Fruit fly (Drosophila melanogaster) whole organism, embryonic: Measurements from ENCODE around the gene Mdh2.

Experiments
- Ada2b ChIP-seq: fragments of 200-800 bp; sonication (Bioruptor generic); IDR thresholded peaks from 2 replicates; pipeline ENCODE4 v1.3.6; 2022; ENCODE audit warnings: missing biosample characterization, missing genetic modification characterization
- Bdp1 ChIP-seq: fragments of 200-800 bp; sonication (Bioruptor generic); optimal IDR thresholded peaks from 3 replicates; lab custom pipeline; 2016; ENCODE audit warnings: missing biosample characterization, missing genetic modification characterization
- CG10321 ChIP-seq: fragments of 200-800 bp; sonication (Bioruptor generic); IDR thresholded peaks from 2 replicates; pipeline ENCODE4 v1.3.6; 2022; ENCODE audit warnings: missing biosample characterization, missing genetic modification characterization
- CG10366 ChIP-seq: fragments of 200-800 bp; sonication (Bioruptor generic); IDR thresholded peaks from 2 replicates; pipeline ENCODE4 v1.3.6; 2022; ENCODE audit warnings: missing biosample characterization, missing genetic modification characterization
- CG11456 ChIP-seq: fragments of 200-800 bp; sonication (Bioruptor generic); IDR thresholded peaks from 3 replicates; pipeline ENCODE4 v1.3.6; 2022; ENCODE audit warnings: missing biosample characterization, missing genetic modification characterization
- CG11695 ChIP-seq: fragments of 200-800 bp; sonication (Bioruptor generic); IDR thresholded peaks from 3 replicates; pipeline ENCODE4 v1.3.6; 2022; ENCODE audit warnings: missing biosample characterization, missing genetic modification characterization
- CG12104 ChIP-seq: fragments of 200-800 bp; sonication (Bioruptor generic); optimal IDR thresholded peaks from 3 replicates; lab custom pipeline; 2016; ENCODE audit warnings: missing biosample characterization, missing genetic modification characterization
- CG12769 ChIP-seq: fragments of 200-800 bp; sonication (Bioruptor generic); optimal IDR thresholded peaks from 2 replicates; lab custom pipeline; 2019; ENCODE audit warnings: missing biosample characterization, mild to moderate bottlenecking, missing genetic modification characterization, moderate library complexity
- CG13287 ChIP-seq: fragments of 200-800 bp; sonication (Bioruptor generic); IDR thresholded peaks from 2 replicates; pipeline ENCODE4 v1.3.6; 2022; ENCODE audit warnings: missing biosample characterization, missing genetic modification characterization; ENCODE audit not compliant: partially characterized antibody
- CG14050 ChIP-seq: fragments of 200-800 bp; sonication (Bioruptor generic); IDR thresholded peaks from 3 replicates; pipeline ENCODE4 v1.3.6; 2022; ENCODE audit warnings: missing biosample characterization, missing genetic modification characterization
- CG14965 ChIP-seq: fragments of 200-800 bp; sonication (Bioruptor generic); optimal IDR thresholded peaks from 2 replicates; lab custom pipeline; 2016; ENCODE audit warnings: missing biosample characterization, missing genetic modification characterization, borderline replicate concordance
- CG17328 ChIP-seq: fragments of 200-800 bp; sonication (Bioruptor generic); IDR thresholded peaks from 2 replicates; pipeline ENCODE4 v1.3.6; 2022; ENCODE audit warnings: missing biosample characterization, missing genetic modification characterization
- CG17385 ChIP-seq: fragments of 200-800 bp; sonication (Bioruptor generic); optimal IDR thresholded peaks from 3 replicates; lab custom pipeline; 2018; ENCODE audit warnings: missing biosample characterization, mild to moderate bottlenecking, missing genetic modification characterization
- CG17612 ChIP-seq: fragments of 200-800 bp; sonication (Bioruptor generic); IDR thresholded peaks from 2 replicates; pipeline ENCODE4 v1.3.6; 2022; ENCODE audit warnings: missing biosample characterization, missing genetic modification characterization
- CG30020 ChIP-seq: fragments of 200-800 bp; optimal IDR thresholded peaks from 2 replicates; lab custom pipeline; 2019; ENCODE audit warnings: missing biosample characterization, mild to moderate bottlenecking, missing genetic modification characterization, moderate library complexity
- CG32532 ChIP-seq: fragments of 200-800 bp; sonication (Bioruptor generic); IDR thresholded peaks from 2 replicates; pipeline ENCODE4 v1.3.6; 2022; ENCODE audit warnings: missing biosample characterization, missing genetic modification characterization
- CG32772 ChIP-seq: fragments of 200-800 bp; sonication (Bioruptor generic); IDR thresholded peaks from 2 replicates; pipeline ENCODE4 v1.3.6; 2022; ENCODE audit warnings: missing biosample characterization, missing genetic modification characterization
- CG6765 ChIP-seq: fragments of 200-800 bp; sonication (Bioruptor generic); optimal IDR thresholded peaks from 3 replicates; lab custom pipeline; 2017; ENCODE audit warnings: missing biosample characterization, mild to moderate bottlenecking, missing genetic modification characterization
- CG6791 ChIP-seq: fragments of 200-800 bp; sonication (Bioruptor generic); IDR thresholded peaks from 3 replicates; pipeline ENCODE4 v1.3.6; 2022; ENCODE audit warnings: missing biosample characterization, missing genetic modification characterization; ENCODE audit not compliant: partially characterized antibody
- CG7745 ChIP-seq: fragments of 200-800 bp; sonication (Bioruptor generic); optimal IDR thresholded peaks from 2 replicates; lab custom pipeline; 2018; ENCODE audit warnings: missing biosample characterization, mild to moderate bottlenecking, missing genetic modification characterization, moderate library complexity
- CG7786 ChIP-seq: fragments of 200-800 bp; sonication (Bioruptor generic); optimal IDR thresholded peaks from 2 replicates; lab custom pipeline; 2016; ENCODE audit warnings: missing biosample characterization, missing genetic modification characterization
- Chrac-16 ChIP-seq: fragments of 200-800 bp; sonication (Bioruptor generic); optimal IDR thresholded peaks from 3 replicates; lab custom pipeline; 2016; ENCODE audit warnings: missing biosample characterization, missing genetic modification characterization
- CkIIα-i1 ChIP-seq: fragments of 200-800 bp; sonication (Bioruptor generic); IDR thresholded peaks from 2 replicates; pipeline ENCODE4 v1.3.6; 2022; ENCODE audit warnings: missing biosample characterization, missing genetic modification characterization
- Dip2 ChIP-seq: fragments of 200-800 bp; sonication (Bioruptor generic); IDR thresholded peaks from 2 replicates; pipeline ENCODE4 v1.3.6; 2022; ENCODE audit warnings: missing biosample characterization, missing genetic modification characterization
- Dref ChIP-seq: fragments of 200-800 bp; sonication (Bioruptor generic); IDR thresholded peaks from 2 replicates; pipeline ENCODE4 v1.3.6; 2022; ENCODE audit warnings: missing biosample characterization, missing genetic modification characterization
- Gug ChIP-seq: fragments of 200-800 bp; sonication (Bioruptor generic); IDR thresholded peaks from 4 replicates; pipeline ENCODE4 v1.3.6; 2022; ENCODE audit warnings: missing biosample characterization, missing genetic modification characterization
- H2.0 ChIP-seq: fragments of 200-800 bp; sonication (Bioruptor generic); IDR thresholded peaks from 2 replicates; pipeline ENCODE4 v1.3.6; 2022; ENCODE audit warnings: missing biosample characterization, missing genetic modification characterization
- Kr ChIP-seq: fragments of 200-800 bp; sonication (Bioruptor generic); optimal IDR thresholded peaks from 2 replicates; lab custom pipeline; 2017; ENCODE audit warnings: missing biosample characterization, mild to moderate bottlenecking, missing genetic modification characterization
- Lhr ChIP-seq: fragments of 200-800 bp; sonication (Bioruptor generic); optimal IDR thresholded peaks from 3 replicates; lab custom pipeline; 2017; ENCODE audit warnings: mild to moderate bottlenecking, missing biosample characterization, missing genetic modification reagents, missing genetic modification characterization
- MTF-1 ChIP-seq: fragments of 200-800 bp; sonication (Bioruptor generic); optimal IDR thresholded peaks from 2 replicates; lab custom pipeline; 2018; ENCODE audit warnings: missing biosample characterization, mild to moderate bottlenecking, missing genetic modification characterization, borderline replicate concordance
- Mes4 ChIP-seq: fragments of 200-800 bp; sonication (Bioruptor generic); optimal IDR thresholded peaks from 2 replicates; lab custom pipeline; 2016; ENCODE audit warnings: missing biosample characterization, missing genetic modification characterization
- Myb ChIP-seq: fragments of 200-800 bp; sonication (Bioruptor generic); optimal IDR thresholded peaks from 2 replicates; lab custom pipeline; 2016; ENCODE audit warnings: missing biosample characterization, missing genetic modification characterization
- Nf-YC ChIP-seq: fragments of 200-800 bp; optimal IDR thresholded peaks from 3 replicates; lab custom pipeline; 2019; ENCODE audit warnings: missing biosample characterization, mild to moderate bottlenecking, missing genetic modification characterization, moderate library complexity
- Ravus ChIP-seq: fragments of 200-800 bp; sonication (Bioruptor generic); IDR thresholded peaks from 2 replicates; pipeline ENCODE4 v1.3.6; 2022; ENCODE audit warnings: missing biosample characterization, missing genetic modification characterization
- Vsx1 ChIP-seq: fragments of 200-800 bp; sonication (Bioruptor generic); optimal IDR thresholded peaks from 2 replicates; lab custom pipeline; 2017; ENCODE audit warnings: missing biosample characterization, mild to moderate bottlenecking, missing genetic modification characterization, missing genetic modification reagents
- bcd ChIP-seq: fragments of 200-800 bp; sonication (Bioruptor generic); optimal IDR thresholded peaks from 2 replicates; lab custom pipeline; 2017; ENCODE audit warnings: missing biosample characterization, mild to moderate bottlenecking, missing genetic modification characterization
- cato ChIP-seq: fragments of 200-800 bp; sonication (Bioruptor generic); optimal IDR thresholded peaks from 2 replicates; lab custom pipeline; 2016; ENCODE audit warnings: missing biosample characterization, missing genetic modification characterization, borderline replicate concordance
- disco-r ChIP-seq: fragments of 200-800 bp; sonication (Bioruptor generic); optimal IDR thresholded peaks from 2 replicates; lab custom pipeline; 2016; ENCODE audit warnings: missing biosample characterization, missing genetic modification characterization
- jigr1 ChIP-seq: fragments of 200-800 bp; sonication (Bioruptor generic); IDR thresholded peaks from 3 replicates; pipeline ENCODE4 v1.3.6; 2022; ENCODE audit warnings: missing biosample characterization, missing genetic modification characterization
- jing ChIP-seq: fragments of 200-800 bp; sonication (Bioruptor generic); optimal IDR thresholded peaks from 2 replicates; lab custom pipeline; 2018; ENCODE audit warnings: missing biosample characterization, mild to moderate bottlenecking, missing genetic modification characterization
- klu ChIP-seq: fragments of 200-800 bp; sonication (Bioruptor generic); IDR thresholded peaks from 2 replicates; pipeline ENCODE4 v1.3.6; 2022; ENCODE audit warnings: missing biosample characterization, missing genetic modification characterization
- lola ChIP-seq, 3 experiments: fragments of >200 bp in 2 of 3; fragments of 200-800 bp in 1 of 3; sonication (Bioruptor generic) in 1 of 3; optimal IDR thresholded peaks; 2 replicates each; lab custom pipeline; 2017 to 2019; ENCODE audit warnings: missing biosample characterization in 3 of 3, missing genetic modification characterization in 3 of 3, mild to moderate bottlenecking in 1 of 3, moderate library complexity in 1 of 3
- org-1 ChIP-seq: fragments of 200-800 bp; sonication (Bioruptor generic); optimal IDR thresholded peaks from 2 replicates; lab custom pipeline; 2017; ENCODE audit warnings: missing biosample characterization, missing genetic modification characterization
- otp ChIP-seq: fragments of 200-800 bp; sonication (Bioruptor generic); IDR thresholded peaks from 3 replicates; pipeline ENCODE4, ENCODE4 v1.3.6; 2022; ENCODE audit warnings: missing biosample characterization, missing genetic modification characterization
- pzg ChIP-seq: fragments of 200-800 bp; sonication (Bioruptor generic); optimal IDR thresholded peaks from 3 replicates; lab custom pipeline; 2018; ENCODE audit warnings: missing biosample characterization, mild to moderate bottlenecking, missing genetic modification characterization, moderate library complexity
- run ChIP-seq: fragments of 200-800 bp; sonication (Bioruptor generic); optimal IDR thresholded peaks from 3 replicates; lab custom pipeline; 2018; ENCODE audit warnings: missing biosample characterization, mild to moderate bottlenecking, missing genetic modification characterization
- sc ChIP-seq, 3 experiments: fragments of >200 bp in 2 of 3; fragments of 200-800 bp in 1 of 3; sonication (Bioruptor generic) in 1 of 3; optimal IDR thresholded peaks; 2 replicates in 2 of 3; 3 replicates in 1 of 3; lab custom pipeline; 2017; ENCODE audit warnings: mild to moderate bottlenecking in 1 of 3, missing biosample characterization in 1 of 3, missing genetic modification characterization in 1 of 3, missing genetic modification reagents in 1 of 3
- sim ChIP-seq: fragments of 200-800 bp; sonication (Bioruptor generic); IDR thresholded peaks from 2 replicates; pipeline ENCODE4 v1.3.6; 2022; ENCODE audit warnings: missing biosample characterization, missing genetic modification characterization
- tna ChIP-seq: fragments of 200-800 bp; sonication (Bioruptor generic); IDR thresholded peaks from 2 replicates; pipeline ENCODE4 v1.3.6; 2022; ENCODE audit warnings: missing biosample characterization, missing genetic modification characterization; ENCODE audit not compliant: partially characterized antibody
- twi ChIP-seq: fragments of 200-800 bp; optimal IDR thresholded peaks from 2 replicates; lab custom pipeline; 2019; ENCODE audit warnings: missing biosample characterization, mild to moderate bottlenecking, missing genetic modification characterization, moderate library complexity

Mdh2 gene

dm6 chr3R:18235879-18236278 is 9.7 kb downstream of the Mdh2 start, which contains the start of gene repo (continued):
- TF ChIP-seq sc (optimal IDR thresholded peaks at IDR 0.05; lab: Kevin White, UChicago) = no peak
- TF ChIP-seq sc (GFP tag; optimal IDR thresholded peaks at IDR 0.05; lab: Kevin White, UChicago) = no peak
- TF ChIP-seq CG17612 (GFP tag; lab: Robert Waterston, UW) = no peak
- no peak for TF ChIP-seq CG14965 (GFP tag; lab: Kevin White, UChicago)
- TF ChIP-seq CG30020 (tag; lab: Kevin White, UChicago) = no peak
- TF ChIP-seq CG32532 = peak; percentile 31; the same call in 1 of the 2 replicates
- no peak for TF ChIP-seq Ada2b (GFP tag; lab: Robert Waterston, UW)
- no peak for TF ChIP-seq cato (GFP tag; lab: Kevin White, UChicago)
- no peak for TF ChIP-seq Mes4 (GFP tag; lab: Kevin White, UChicago)
- no peak for TF ChIP-seq CG12769 (tag; lab: Kevin White, UChicago)
- no peak for TF ChIP-seq Lhr
- 0 out of 3 replicates have a peak, but pooled peaks have one; percentile 25 for TF ChIP-seq otp (GFP tag; lab: Robert Waterston, UW)
- no peak for TF ChIP-seq CG17385 (GFP tag; lab: Kevin White, UChicago)
- TF ChIP-seq CG32772 (GFP tag; lab: Robert Waterston, UW) = peak; percentile 36; the same call in 1 of the 2 replicates
- TF ChIP-seq disco-r (GFP tag; lab: Kevin White, UChicago) = no peak
- no peak for TF ChIP-seq Vsx1 (GFP tag; lab: Kevin White, UChicago)
- TF ChIP-seq CG11456 (GFP tag; lab: Robert Waterston, UW) = no peak
- TF ChIP-seq MTF-1 (GFP tag; lab: Kevin White, UChicago) = no peak
- TF ChIP-seq Dip2 (GFP tag; lab: Robert Waterston, UW) = no peak
- TF ChIP-seq pzg = no peak
- no peak for TF ChIP-seq jigr1
- TF ChIP-seq CG7786 (GFP tag; lab: Kevin White, UChicago) = no peak
- no peak for TF ChIP-seq Kr
- TF ChIP-seq CG7745 (tag; lab: Kevin White, UChicago) = no peak
- TF ChIP-seq Ravus (GFP tag; lab: Robert Waterston, UW) = no peak
- no peak for TF ChIP-seq twi
- no peak for TF ChIP-seq bcd (GFP tag; lab: Kevin White, UChicago)
- peak; percentile 92 for TF ChIP-seq CG10321 (GFP tag; lab: Robert Waterston, UW)
- TF ChIP-seq H2.0 = no peak
- peak; percentile 23; the same call in 1 of the 2 replicates for TF ChIP-seq Dref (GFP tag; lab: Robert Waterston, UW)
- TF ChIP-seq CG6765 (GFP tag; lab: Kevin White, UChicago) = no peak
- no peak for TF ChIP-seq klu (GFP tag; lab: Robert Waterston, UW)
- no peak for TF ChIP-seq run (tag; lab: Kevin White, UChicago)
- TF ChIP-seq jing (GFP tag; lab: Kevin White, UChicago) = no peak
- TF ChIP-seq CG13287 (GFP tag; lab: Robert Waterston, UW) = no peak
- no peak for TF ChIP-seq CkIIα-i1 (GFP tag; lab: Robert Waterston, UW)
- TF ChIP-seq sim (GFP tag; lab: Robert Waterston, UW) = no peak
- TF ChIP-seq tna = no peak
- no peak for TF ChIP-seq org-1 (GFP tag; lab: Kevin White, UChicago)
- TF ChIP-seq Nf-YC = peak; percentile 98
- TF ChIP-seq lola (GFP tag; optimal IDR thresholded peaks at IDR 0.05; lab: Kevin White, UChicago) = no peak
- no peak for TF ChIP-seq Bdp1
- no peak for TF ChIP-seq CG10366
- TF ChIP-seq CG12104 = no peak
- no peak for TF ChIP-seq CG11695 (GFP tag; lab: Robert Waterston, UW)
- TF ChIP-seq CG6791 (GFP tag; lab: Robert Waterston, UW) = peak; percentile 56; the same call in 2 of the 3 replicates
- TF ChIP-seq CG14050 (GFP tag; lab: Robert Waterston, UW) = no peak
- no peak for TF ChIP-seq Gug (GFP tag; lab: Robert Waterston, UW)
- TF ChIP-seq Chrac-16 (GFP tag; lab: Kevin White, UChicago) = no peak
- no peak for TF ChIP-seq CG17328 (GFP tag; lab: Robert Waterston, UW)
- no peak for TF ChIP-seq Myb
